Worm (Caenorhabditis elegans) whole organism, L4 larva: ENCODE data around the gene catp-6.

Experiments
- aly-2 ChIP-seq: sonication (generic microtip); optimal IDR thresholded peaks from 2 replicates; lab custom pipeline; 2018; ENCODE audit warnings: missing biosample characterization, missing genetic modification characterization
- ceh-32 ChIP-seq: sonication (generic microtip); optimal IDR thresholded peaks from 2 replicates; lab custom pipeline; 2016; ENCODE audit warnings: mild to moderate bottlenecking, missing genetic modification characterization, missing compliant biosample characterization; ENCODE audit not compliant: poor library complexity
- duxl-1 ChIP-seq: sonication (generic microtip); optimal IDR thresholded peaks from 2 replicates; lab custom pipeline; 2016; ENCODE audit warnings: mild to moderate bottlenecking, missing genetic modification characterization, moderate library complexity, missing compliant biosample characterization; ENCODE audit not compliant: poor library complexity
- egl-27 ChIP-seq: sonication (generic microtip); optimal IDR thresholded peaks from 3 replicates; lab custom pipeline; 2017; ENCODE audit warnings: missing biosample characterization, missing genetic modification reagents, missing genetic modification characterization
- lin-13 ChIP-seq: fragments of 150-350 bp; optimal IDR thresholded peaks from 2 replicates; lab custom pipeline; 2014; ENCODE audit warnings: missing biosample characterization, missing genetic modification reagents, missing genetic modification characterization
- mdt-29 ChIP-seq: fragments of 200-800 bp; sonication (Bioruptor generic); IDR thresholded peaks from 2 replicates; pipeline ENCODE4 v1.3.6; 2022; ENCODE audit warnings: missing genetic modification reagents, missing genetic modification characterization, missing compliant biosample characterization
- nhr-25 ChIP-seq: sonication (generic microtip); optimal IDR thresholded peaks from 2 replicates; lab custom pipeline; 2017; ENCODE audit warnings: missing genetic modification characterization, mild to moderate bottlenecking, missing compliant biosample characterization, antibody characterized with exemption, moderate library complexity, borderline replicate concordance; ENCODE audit not compliant: insufficient read depth
- nhr-42 ChIP-seq: fragments of 200-800 bp; sonication (Bioruptor generic); IDR thresholded peaks from 2 replicates; pipeline ENCODE4 v1.3.6; 2022; ENCODE audit warnings: missing genetic modification characterization, missing compliant biosample characterization
- nhr-77 ChIP-seq: fragments of 150-350 bp; optimal IDR thresholded peaks from 2 replicates; lab custom pipeline; 2014; ENCODE audit warnings: missing biosample characterization, missing genetic modification characterization
- zfp-2 ChIP-seq: sonication (generic microtip); optimal IDR thresholded peaks from 2 replicates; lab custom pipeline; 2016; ENCODE audit warnings: mild to moderate bottlenecking, missing genetic modification characterization, missing compliant biosample characterization

DNA sequence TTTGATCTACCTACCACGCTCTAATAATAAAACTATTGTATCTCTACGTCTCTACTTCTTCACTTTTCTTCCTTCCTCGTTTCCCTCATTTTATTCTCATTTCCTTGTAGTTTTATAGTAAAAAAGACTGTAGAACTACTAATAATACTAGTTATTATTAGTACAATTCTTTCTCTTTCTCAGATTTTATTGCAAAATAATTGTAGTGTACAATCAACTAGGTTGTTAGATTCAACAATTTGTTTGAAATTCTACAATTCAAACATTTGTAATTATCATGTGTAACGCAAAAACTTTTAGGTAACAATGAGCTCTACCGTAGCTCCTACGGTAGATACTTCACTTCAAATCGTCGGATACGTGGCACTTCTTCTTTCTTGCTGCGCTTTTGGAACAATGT lies 31.3 kb upstream of the catp-6 start, which contains the start of gene K07F5.12:
- no peak for TF ChIP-seq nhr-25 (tag; lab: Kevin White, UChicago)
- TF ChIP-seq nhr-77, result no peak
- TF ChIP-seq aly-2 (tag; lab: Kevin White, UChicago), result no peak
- TF ChIP-seq ceh-32 (tag; lab: Kevin White, UChicago), result no peak
- TF ChIP-seq zfp-2 (tag; lab: Kevin White, UChicago), result no peak
- TF ChIP-seq nhr-42 (GFP tag; lab: Robert Waterston, UW), result no peak
- no peak for TF ChIP-seq duxl-1 (tag; lab: Kevin White, UChicago)
- TF ChIP-seq lin-13 (GFP tag; lab: Kevin White, UChicago), result no peak
- TF ChIP-seq mdt-29 (GFP tag; lab: Robert Waterston, UW), result no peak
- TF ChIP-seq egl-27 (tag; lab: Kevin White, UChicago), result no peak
